Worm (Caenorhabditis elegans) whole organism, late embryonic: ENCODE data around the gene ZC21.8.
A peak's percentile ranks its signal among the peaks of the same experiment; 100 is the strongest.

Source experiments
- C08G9.2 ChIP-seq: sonication (generic microtip); optimal IDR thresholded peaks from 2 replicates; lab custom pipeline; 2016; ENCODE audit warnings: mild to moderate bottlenecking, missing genetic modification characterization, moderate library complexity, missing compliant biosample characterization
- T23F11.4 ChIP-seq: fragments of 200-800 bp; sonication (Bioruptor generic); optimal IDR thresholded peaks from 2 replicates; lab custom pipeline; 2018; ENCODE audit warnings: mild to moderate bottlenecking, missing genetic modification characterization, missing compliant biosample characterization
- ceh-14 ChIP-seq: sonication (generic microtip); optimal IDR thresholded peaks from 2 replicates; lab custom pipeline; 2016; ENCODE audit warnings: missing genotype, missing genetic modification characterization, missing compliant biosample characterization
- ceh-19 ChIP-seq: fragments of 200-800 bp; sonication (Bioruptor generic); optimal IDR thresholded peaks from 2 replicates; lab custom pipeline; 2018; ENCODE audit warnings: mild to moderate bottlenecking, missing genetic modification characterization, missing compliant biosample characterization
- ceh-22 ChIP-seq: sonication (generic microtip); optimal IDR thresholded peaks from 2 replicates; lab custom pipeline; 2017; ENCODE audit warnings: missing biosample characterization, missing genetic modification characterization
- ceh-31 ChIP-seq: sonication (generic microtip); optimal IDR thresholded peaks from 2 replicates; lab custom pipeline; 2016; ENCODE audit warnings: missing genetic modification characterization, missing compliant biosample characterization
- ceh-45 ChIP-seq: fragments of 200-800 bp; sonication (Bioruptor generic); IDR thresholded peaks from 2 replicates; pipeline ENCODE4 v1.3.6; 2022; ENCODE audit warnings: missing genetic modification reagents, missing genetic modification characterization, missing compliant biosample characterization
- ceh-48 ChIP-seq: sonication (generic microtip); optimal IDR thresholded peaks from 2 replicates; lab custom pipeline; 2016; ENCODE audit warnings: missing genetic modification characterization, inconsistent platforms, missing compliant biosample characterization
- ceh-6 ChIP-seq: fragments of 200-800 bp; sonication (Bioruptor generic); optimal IDR thresholded peaks from 2 replicates; lab custom pipeline; 2018; ENCODE audit warnings: mild to moderate bottlenecking, missing genetic modification characterization, missing compliant biosample characterization
- che-1 ChIP-seq: sonication (generic microtip); optimal IDR thresholded peaks from 2 replicates; lab custom pipeline; 2016; ENCODE audit warnings: mild to moderate bottlenecking, missing genetic modification characterization, missing compliant biosample characterization
- dmd-4 ChIP-seq: sonication (generic microtip); optimal IDR thresholded peaks from 2 replicates; lab custom pipeline; 2016; ENCODE audit warnings: borderline replicate concordance, missing genetic modification characterization, missing compliant biosample characterization
- dve-1 ChIP-seq: sonication (generic microtip); optimal IDR thresholded peaks from 2 replicates; lab custom pipeline; 2017; ENCODE audit warnings: antibody characterized with exemption, mild to moderate bottlenecking, missing genetic modification characterization, missing compliant biosample characterization
- elt-2 ChIP-seq: sonication (generic microtip); optimal IDR thresholded peaks from 2 replicates; lab custom pipeline; 2016; ENCODE audit warnings: missing genetic modification reagents, missing genetic modification characterization, missing compliant biosample characterization
- ets-4 ChIP-seq: sonication (generic microtip); optimal IDR thresholded peaks from 2 replicates; lab custom pipeline; 2016; ENCODE audit warnings: missing genetic modification characterization, missing compliant biosample characterization
- hlh-13 ChIP-seq: fragments of 200-800 bp; sonication (Bioruptor generic); optimal IDR thresholded peaks from 2 replicates; lab custom pipeline; 2018; ENCODE audit warnings: mild to moderate bottlenecking, missing genetic modification characterization, missing compliant biosample characterization
- hlh-30 ChIP-seq: sonication (generic microtip); optimal IDR thresholded peaks from 2 replicates; lab custom pipeline; 2017; ENCODE audit warnings: antibody characterized with exemption, missing genetic modification characterization, missing compliant biosample characterization; ENCODE audit not compliant: insufficient read depth
- mec-3 ChIP-seq: sonication (generic microtip); optimal IDR thresholded peaks from 2 replicates; lab custom pipeline; 2016; ENCODE audit warnings: borderline replicate concordance, missing genetic modification characterization, missing compliant biosample characterization
- nfya-1 ChIP-seq: sonication (generic microtip); optimal IDR thresholded peaks from 2 replicates; lab custom pipeline; 2017; ENCODE audit warnings: missing genetic modification characterization, mild to moderate bottlenecking, missing compliant biosample characterization, antibody characterized with exemption, moderate library complexity
- nhr-232 ChIP-seq: sonication (generic microtip); optimal IDR thresholded peaks from 2 replicates; lab custom pipeline; 2016; ENCODE audit warnings: missing genetic modification characterization, missing compliant biosample characterization
- npax-4 ChIP-seq: sonication (generic microtip); optimal IDR thresholded peaks from 2 replicates; lab custom pipeline; 2016; ENCODE audit warnings: missing genetic modification characterization, missing compliant biosample characterization
- odd-2 ChIP-seq: sonication (generic microtip); optimal IDR thresholded peaks from 2 replicates; lab custom pipeline; 2017; ENCODE audit warnings: antibody characterized with exemption, mild to moderate bottlenecking, missing genetic modification characterization, missing compliant biosample characterization
- pat-9 ChIP-seq: fragments of 200-800 bp; sonication (Bioruptor generic); optimal IDR thresholded peaks from 2 replicates; lab custom pipeline; 2018; ENCODE audit warnings: mild to moderate bottlenecking, missing genetic modification characterization, moderate library complexity, missing compliant biosample characterization
- pha-2 ChIP-seq: sonication (generic microtip); optimal IDR thresholded peaks from 2 replicates; lab custom pipeline; 2017; ENCODE audit warnings: mild to moderate bottlenecking, missing genetic modification characterization, missing compliant biosample characterization
- pha-4 ChIP-seq: fragments of 150-350 bp; optimal IDR thresholded peaks from 2 replicates; lab custom pipeline; 2018; ENCODE audit warnings: missing biosample characterization, missing genetic modification reagents, missing genetic modification characterization
- pqm-1 ChIP-seq: sonication (generic microtip); optimal IDR thresholded peaks from 2 replicates; lab custom pipeline; 2016; ENCODE audit warnings: missing genetic modification characterization, missing compliant biosample characterization
- pros-1 ChIP-seq: fragments of 150-350 bp; optimal IDR thresholded peaks from 2 replicates; lab custom pipeline; 2014; ENCODE audit warnings: missing biosample characterization, missing genetic modification reagents, missing genetic modification characterization
- sox-4 ChIP-seq: sonication (generic microtip); optimal IDR thresholded peaks from 2 replicates; lab custom pipeline; 2017; ENCODE audit warnings: mild to moderate bottlenecking, missing genetic modification characterization, inconsistent platforms, missing compliant biosample characterization
- unc-42 ChIP-seq: sonication (generic microtip); optimal IDR thresholded peaks from 2 replicates; lab custom pipeline; 2016; ENCODE audit warnings: missing genotype, missing genetic modification characterization, missing compliant biosample characterization
- zip-5 ChIP-seq: sonication (generic microtip); optimal IDR thresholded peaks from 2 replicates; lab custom pipeline; 2016; ENCODE audit warnings: missing genetic modification characterization, missing compliant biosample characterization

The ZC21.8 gene

ce11 chrIII:8506348-8506747 lies 13.4 kb downstream of the ZC21.8 start:
- TF ChIP-seq ceh-6: no peak
- TF ChIP-seq nfya-1 (tag; lab: Kevin White, UChicago): peak; percentile 53

- TF ChIP-seq C08G9.2 (tag; lab: Kevin White, UChicago): no peak
- no peak for TF ChIP-seq ceh-45
Observed at ce11 chrIII:8504176-8504763, 15.5 kb downstream of the ZC21.8 start.

ce11 chrIII:8503341-8503740 lies 16.4 kb downstream of the ZC21.8 start:
- TF ChIP-seq ceh-31: peak; percentile 61
- no peak for TF ChIP-seq zip-5 (tag; lab: Kevin White, UChicago)
- TF ChIP-seq nfya-1 (tag; lab: Kevin White, UChicago): peak; percentile 34
- TF ChIP-seq pros-1 (tag; lab: Kevin White, UChicago): peak; percentile 10

ce11 chrIII:8494708-8495107 lies 25.1 kb downstream of the ZC21.8 start, which contains the start of gene pac-1:
TSS of gene pac-1 (plus strand) at chrIII:8495008.
- TF ChIP-seq ceh-6 (no peak), ceh-48 (tag; lab: Kevin White, UChicago) (no peak), pat-9 (tag; lab: Kevin White, UChicago) (no peak), che-1 (tag; lab: Kevin White, UChicago) (no peak), nfya-1 (tag; lab: Kevin White, UChicago) (no peak), zip-5 (tag; lab: Kevin White, UChicago) (no peak)

ce11 chrIII:8491945-8492344 lies 27.8 kb downstream of the ZC21.8 start:
- TF ChIP-seq ceh-45 (no peak), npax-4 (tag; lab: Kevin White, UChicago) (no peak), pha-2 (no peak), ceh-31 (no peak), nfya-1 (tag; lab: Kevin White, UChicago) (no peak), T23F11.4 (GFP tag; lab: Kevin White, UChicago) (no peak), nhr-232 (tag; lab: Kevin White, UChicago) (no peak), hlh-13 (no peak)

- TF ChIP-seq pqm-1 (tag; lab: Kevin White, UChicago) (no peak), unc-42 (tag; lab: Kevin White, UChicago) (peak; percentile 38)
Observed at ce11 chrIII:8490254-8490653, 29.5 kb downstream of the ZC21.8 start, which contains the start of the genes ess-2 and F42H10.2. TSS of gene ess-2 (minus strand) at chrIII:8490352. TSS of gene F42H10.2 (plus strand) at chrIII:8490620.

ce11 chrIII:8483853-8484252 lies 35.9 kb downstream of the ZC21.8 start, which contains the start of gene F42H10.3:
TSS of gene F42H10.3 (plus strand) at chrIII:8484153.
- TF ChIP-seq zip-5 (tag; lab: Kevin White, UChicago) (no peak), odd-2 (no peak), pha-4 (tag; lab: Kevin White, UChicago) (no peak), npax-4 (tag; lab: Kevin White, UChicago) (no peak), ceh-6 (no peak), elt-2 (no peak), dmd-4 (no peak), hlh-13 (no peak), ceh-14 (tag; lab: Kevin White, UChicago) (no peak), ceh-22 (tag; lab: Kevin White, UChicago) (no peak), pat-9 (tag; lab: Kevin White, UChicago) (no peak), pros-1 (tag; lab: Kevin White, UChicago) (no peak), sox-4 (tag; lab: Kevin White, UChicago) (no peak), ceh-19 (GFP tag; lab: Kevin White, UChicago) (no peak), hlh-30 (tag; lab: Kevin White, UChicago) (no peak), mec-3 (tag; lab: Kevin White, UChicago) (no peak), ets-4 (tag; lab: Kevin White, UChicago) (no peak), dve-1 (tag; lab: Kevin White, UChicago) (no peak), ceh-48 (tag; lab: Kevin White, UChicago) (no peak)
